Worm (Caenorhabditis elegans): ENCODE data around the gene str-180.

str-180 gene

ce11 chrV:6655174-6655573 is 13.5 kb downstream of the str-180 start, which contains the start of gene syx-18:
TSS of gene syx-18 (minus strand) at chrV:6655449.
- TF ChIP-seq skn-1 (tag; optimal IDR thresholded peaks at IDR 0.05) (no peak), ceh-82 (tag; optimal IDR thresholded peaks at IDR 0.05) (no peak), lin-13 (GFP tag; optimal IDR thresholded peaks at IDR 0.05) (peak; percentile 19), Y55F3AM.14 (GFP tag; optimal IDR thresholded peaks at IDR 0.05) (no peak), ztf-4 (tag; optimal IDR thresholded peaks at IDR 0.05) (no peak), aly-2 (tag; optimal IDR thresholded peaks at IDR 0.05) (no peak), lsy-2 (tag; optimal IDR thresholded peaks at IDR 0.05) (no peak), unc-55 (GFP tag; optimal IDR thresholded peaks at IDR 0.05) (no peak), nhr-237 (tag; optimal IDR thresholded peaks at IDR 0.05) (no peak), mbf-1 (tag; optimal IDR thresholded peaks at IDR 0.05) (no peak), zag-1 (tag; optimal IDR thresholded peaks at IDR 0.05) (no peak), lin-11 (tag; optimal IDR thresholded peaks at IDR 0.05) (no peak), sem-4 (tag; optimal IDR thresholded peaks at IDR 0.05) (peak; percentile 25), R02D3.7 (tag; optimal IDR thresholded peaks at IDR 0.05) (no peak), unc-39 (tag; optimal IDR thresholded peaks at IDR 0.05) (no peak), ztf-11 (tag; optimal IDR thresholded peaks at IDR 0.05) (no peak), nhr-25 (tag; optimal IDR thresholded peaks at IDR 0.05) (peak; percentile 6), ZK546.5 (tag; optimal IDR thresholded peaks at IDR 0.05) (no peak)

- TF ChIP-seq mbf-1 (tag; optimal IDR thresholded peaks at IDR 0.05) (no peak), nhr-11 (tag; optimal IDR thresholded peaks at IDR 0.05) (no peak), dmd-4 (tag; optimal IDR thresholded peaks at IDR 0.05) (no peak), Y55F3AM.14 (GFP tag; optimal IDR thresholded peaks at IDR 0.05) (no peak), unc-62 (GFP tag; optimal IDR thresholded peaks at IDR 0.05) (no peak), lin-39 (tag; optimal IDR thresholded peaks at IDR 0.05) (no peak), ama-1 (optimal IDR thresholded peaks at IDR 0.05) (no peak), egl-27 (tag; optimal IDR thresholded peaks at IDR 0.05) (no peak), nhr-129 (tag; optimal IDR thresholded peaks at IDR 0.05) (no peak), nhr-21 (tag; optimal IDR thresholded peaks at IDR 0.05) (no peak), snpc-4 (tag; optimal IDR thresholded peaks at IDR 0.05) (no peak)
Measured at ce11 chrV:6652051-6652450, 16.6 kb downstream of the str-180 start, which contains the start of gene T10H9.8. TSS of gene T10H9.8 (plus strand) at chrV:6652351.

DNA sequence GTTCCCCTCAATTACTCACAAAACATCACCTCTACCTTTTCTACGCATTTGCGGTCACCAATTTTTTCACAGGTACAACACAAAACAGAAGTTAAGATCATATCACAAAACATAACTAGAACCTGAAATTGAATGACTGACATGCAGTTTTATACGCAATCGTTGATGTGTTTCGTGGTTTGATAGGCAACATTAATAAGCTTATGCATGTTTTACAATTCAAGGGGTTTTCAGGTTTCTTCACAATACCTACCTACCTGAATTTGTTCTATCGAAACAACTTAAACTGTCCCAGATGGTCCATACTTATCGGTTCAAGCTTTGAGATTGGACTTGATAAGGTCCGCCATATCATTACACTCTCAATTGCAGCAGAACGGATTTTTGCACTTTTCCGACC is 18.1 kb downstream of the str-180 start:
- no peak for TF ChIP-seq elt-1 (tag; optimal IDR thresholded peaks at IDR 0.05)
- no peak for TF ChIP-seq ama-1 (optimal IDR thresholded peaks at IDR 0.05)
- no peak for TF ChIP-seq sma-9 (GFP tag; optimal IDR thresholded peaks at IDR 0.05)
- TF ChIP-seq sma-9 (tag; optimal IDR thresholded peaks at IDR 0.05): no peak
- no peak for TF ChIP-seq fos-1 (tag; optimal IDR thresholded peaks at IDR 0.05)
- no peak for TF ChIP-seq mab-5 (tag; optimal IDR thresholded peaks at IDR 0.05)
- no peak for TF ChIP-seq skn-1 (tag; optimal IDR thresholded peaks at IDR 0.05)
- TF ChIP-seq unc-62 (GFP tag; optimal IDR thresholded peaks at IDR 0.05): no peak
- no peak for TF ChIP-seq mbf-1 (tag; optimal IDR thresholded peaks at IDR 0.05)
- TF ChIP-seq Y55F3AM.14 (GFP tag; optimal IDR thresholded peaks at IDR 0.05): no peak
- TF ChIP-seq lin-11 (tag; optimal IDR thresholded peaks at IDR 0.05): no peak
- TF ChIP-seq nhr-237 (tag; optimal IDR thresholded peaks at IDR 0.05): no peak
- no peak for TF ChIP-seq elt-3 (tag; optimal IDR thresholded peaks at IDR 0.05)
- TF ChIP-seq blmp-1 (tag; optimal IDR thresholded peaks at IDR 0.05; ENCODE audit: insufficient read depth): no peak
- TF ChIP-seq ceh-82 (tag; optimal IDR thresholded peaks at IDR 0.05): no peak

DNA sequence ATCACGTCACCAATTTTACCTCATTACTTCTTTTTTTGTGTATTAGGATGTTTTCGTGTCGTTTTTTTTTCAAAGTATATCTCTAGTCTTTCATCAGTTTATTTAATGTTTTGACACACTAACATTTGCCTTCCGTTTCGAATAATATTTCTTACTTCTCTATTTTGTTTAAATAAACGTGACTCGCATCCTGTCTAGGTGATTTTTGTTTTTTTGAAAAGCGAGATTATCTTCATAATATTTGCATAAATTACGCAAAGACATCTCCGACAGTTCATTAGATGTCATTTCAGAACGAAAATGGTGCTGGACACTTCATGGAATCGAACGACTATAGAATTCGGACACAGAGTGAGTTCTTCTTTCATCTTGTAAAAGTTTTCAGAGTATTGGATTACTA is 19.3 kb downstream of the str-180 start, which contains the start of gene T10H9.1:
TSS of gene T10H9.1 (plus strand) at position 301 of the 400 bp plus-strand sequence.
- TF ChIP-seq gmeb-1 (tag; optimal IDR thresholded peaks at IDR 0.05): no peak
- no peak for TF ChIP-seq R02D3.7 (tag; optimal IDR thresholded peaks at IDR 0.05)
- TF ChIP-seq nhr-237 (tag; optimal IDR thresholded peaks at IDR 0.05): no peak
- TF ChIP-seq fos-1 (tag; optimal IDR thresholded peaks at IDR 0.05): no peak
- no peak for TF ChIP-seq mdl-1 (tag; optimal IDR thresholded peaks at IDR 0.05)
- no peak for TF ChIP-seq elt-3 (tag; optimal IDR thresholded peaks at IDR 0.05)
- no peak for TF ChIP-seq ZK546.5 (tag; optimal IDR thresholded peaks at IDR 0.05)
- no peak for TF ChIP-seq egl-27 (tag; optimal IDR thresholded peaks at IDR 0.05)
- TF ChIP-seq ceh-16 (tag; optimal IDR thresholded peaks at IDR 0.05): no peak
- no peak for TF ChIP-seq peb-1 (tag; optimal IDR thresholded peaks at IDR 0.05)
- no peak for TF ChIP-seq lin-11 (tag; optimal IDR thresholded peaks at IDR 0.05)
- no peak for TF ChIP-seq ztf-4 (tag; optimal IDR thresholded peaks at IDR 0.05)
- TF ChIP-seq C34F6.9 (tag; optimal IDR thresholded peaks at IDR 0.05): no peak
- no peak for TF ChIP-seq nhr-12 (tag; optimal IDR thresholded peaks at IDR 0.05)
- TF ChIP-seq nhr-23 (tag; optimal IDR thresholded peaks at IDR 0.05): no peak
- TF ChIP-seq alr-1 (tag; optimal IDR thresholded peaks at IDR 0.05): no peak
- TF ChIP-seq zag-1 (tag; optimal IDR thresholded peaks at IDR 0.05): no peak
- no peak for TF ChIP-seq elt-1 (tag; optimal IDR thresholded peaks at IDR 0.05)
